Fruit fly (Drosophila melanogaster) whole organism: ENCODE data around the gene Ciz1.

Experiments
- pan ChIP-seq: fragments of >200 bp; optimal IDR thresholded peaks from 2 replicates; lab custom pipeline; 2017
- usp ChIP-seq: fragments of >200 bp; optimal IDR thresholded peaks from 2 replicates; lab custom pipeline; 2017; ENCODE audit warnings: missing biosample characterization, missing genetic modification characterization, mixed read lengths

DNA sequence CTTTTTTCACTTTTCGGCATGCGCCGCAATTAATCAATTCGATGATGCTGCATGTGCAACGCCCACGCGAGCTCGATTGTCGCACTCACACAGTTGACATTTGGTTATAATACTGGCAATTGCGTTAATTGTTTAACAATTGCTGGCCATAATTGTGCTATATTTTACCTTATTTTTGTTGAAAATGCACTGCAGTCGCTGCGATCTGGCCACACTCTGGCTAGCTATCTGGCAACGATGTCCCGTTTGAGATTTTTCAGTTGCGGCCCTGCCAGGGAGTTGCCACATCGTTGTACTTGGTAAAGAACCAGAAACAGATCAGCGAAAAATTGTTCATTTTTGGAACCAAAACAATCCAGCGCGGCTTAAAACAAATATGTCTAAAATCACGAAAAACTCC is 33.9 kb downstream of the Ciz1 start, which contains the start of the genes CG6707 and CG46387:
- TF ChIP-seq usp (GFP tag; lab: Kevin White, UChicago) (no peak), pan (lab: Kevin White, UChicago) (no peak)
